Worm (Caenorhabditis elegans) whole organism, young adult: ENCODE results near the gene prx-6.

Source experiments
- B0336.3 ChIP-seq: fragments of 200-800 bp; sonication (Bioruptor generic); IDR thresholded peaks from 2 replicates; pipeline ENCODE4 v1.3.6; 2022; ENCODE audit warnings: missing genetic modification characterization, missing compliant biosample characterization
- C17E4.6 ChIP-seq: fragments of 200-800 bp; sonication (Bioruptor generic); IDR thresholded peaks from 2 replicates; pipeline ENCODE4 v1.3.6; 2022; ENCODE audit warnings: missing genetic modification reagents, missing genetic modification characterization, missing compliant biosample characterization
- D2030.7 ChIP-seq: fragments of 200-800 bp; sonication (Bioruptor generic); IDR thresholded peaks from 2 replicates; pipeline ENCODE4 v1.3.6; 2022; ENCODE audit warnings: missing genetic modification reagents, missing genetic modification characterization, missing compliant biosample characterization
- F10E7.11 ChIP-seq: sonication (generic microtip); optimal IDR thresholded peaks from 2 replicates; lab custom pipeline; 2017; ENCODE audit warnings: mild to moderate bottlenecking, missing genetic modification characterization, moderate library complexity, missing compliant biosample characterization
- F22D6.2 ChIP-seq: sonication (generic microtip); optimal IDR thresholded peaks from 2 replicates; lab custom pipeline; 2016; ENCODE audit warnings: mild to moderate bottlenecking, missing genetic modification characterization, missing compliant biosample characterization
- F55B11.4 ChIP-seq: sonication (generic microtip); optimal IDR thresholded peaks from 2 replicates; lab custom pipeline; 2016; ENCODE audit warnings: missing compliant biosample characterization, missing genetic modification characterization, borderline replicate concordance; ENCODE audit not compliant: insufficient read depth
- K12H6.12 ChIP-seq: fragments of 200-800 bp; sonication (Bioruptor generic); optimal IDR thresholded peaks from 2 replicates; lab custom pipeline; 2018; ENCODE audit warnings: mild to moderate bottlenecking, missing genetic modification characterization, missing compliant biosample characterization
- Y53F4B.3 ChIP-seq: fragments of 200-800 bp; sonication (Bioruptor generic); IDR thresholded peaks from 2 replicates; pipeline ENCODE4 v1.3.6; 2022; ENCODE audit warnings: missing genetic modification reagents, missing genetic modification characterization, missing compliant biosample characterization
- Y56A3A.18 ChIP-seq: fragments of 200-800 bp; sonication (Bioruptor generic); IDR thresholded peaks from 2 replicates; pipeline ENCODE4 v1.3.6; 2022; ENCODE audit warnings: missing genetic modification reagents, missing genetic modification characterization, missing compliant biosample characterization
- Y67H2A.10 ChIP-seq: fragments of 200-800 bp; sonication (Bioruptor generic); conservative IDR thresholded peaks from 2 replicates; pipeline ENCODE4 v1.3.6; 2022; ENCODE audit warnings: missing genetic modification reagents, missing genetic modification characterization, missing compliant biosample characterization
- Y95B8A.8 ChIP-seq: fragments of 200-800 bp; sonication (Bioruptor generic); IDR thresholded peaks from 2 replicates; pipeline ENCODE4 v1.3.6; 2022; ENCODE audit warnings: missing genetic modification reagents, missing genetic modification characterization, missing compliant biosample characterization
- aptf-2 ChIP-seq: fragments of 200-800 bp; sonication (Bioruptor generic); conservative IDR thresholded peaks from 2 replicates; pipeline ENCODE4 v1.3.6; 2022; ENCODE audit warnings: missing genetic modification reagents, missing genetic modification characterization, missing compliant biosample characterization
- attf-6 ChIP-seq: fragments of 200-800 bp; sonication (Bioruptor generic); IDR thresholded peaks from 2 replicates; pipeline ENCODE4 v1.3.6; 2022; ENCODE audit warnings: missing genetic modification reagents, missing genetic modification characterization, missing compliant biosample characterization
- bed-1 ChIP-seq: fragments of 200-800 bp; sonication (Bioruptor generic); IDR thresholded peaks from 2 replicates; pipeline ENCODE4 v1.3.6; 2022; ENCODE audit warnings: missing genetic modification reagents, missing genetic modification characterization, missing compliant biosample characterization
- ceh-27 ChIP-seq: fragments of 200-800 bp; sonication (Bioruptor generic); optimal IDR thresholded peaks from 2 replicates; lab custom pipeline; 2018; ENCODE audit warnings: mild to moderate bottlenecking, missing genetic modification characterization, moderate library complexity, missing compliant biosample characterization
- ceh-79 ChIP-seq: sonication (generic microtip); optimal IDR thresholded peaks from 2 replicates; lab custom pipeline; 2017; ENCODE audit warnings: mild to moderate bottlenecking, missing genetic modification characterization, missing compliant biosample characterization
- dox-1 ChIP-seq: fragments of 200-800 bp; sonication (Bioruptor generic); IDR thresholded peaks from 2 replicates; pipeline ENCODE4 v1.3.6; 2022; ENCODE audit warnings: missing genetic modification reagents, missing genetic modification characterization, missing compliant biosample characterization
- dpl-1 ChIP-seq: fragments of 150-350 bp; optimal IDR thresholded peaks from 2 replicates; lab custom pipeline; 2014; ENCODE audit warnings: missing biosample characterization, missing genetic modification reagents, missing genetic modification characterization
- efl-1 ChIP-seq: fragments of 150-350 bp; optimal IDR thresholded peaks from 2 replicates; lab custom pipeline; 2014; ENCODE audit warnings: missing biosample characterization, missing genetic modification reagents, missing genetic modification characterization
- egrh-3 ChIP-seq: fragments of 200-800 bp; sonication (Bioruptor generic); IDR thresholded peaks from 2 replicates; pipeline ENCODE4 v1.3.6; 2022; ENCODE audit warnings: missing genetic modification reagents, missing genetic modification characterization, missing compliant biosample characterization
- ets-4 ChIP-seq: fragments of 200-800 bp; sonication (Bioruptor generic); optimal IDR thresholded peaks from 2 replicates; lab custom pipeline; 2018; ENCODE audit warnings: mild to moderate bottlenecking, missing genetic modification characterization, missing compliant biosample characterization
- hmg-1.2 ChIP-seq: fragments of 200-800 bp; sonication (Bioruptor generic); IDR thresholded peaks from 2 replicates; pipeline ENCODE4 v1.3.6; 2022; ENCODE audit warnings: missing genetic modification reagents, missing genetic modification characterization, missing compliant biosample characterization
- hmg-20 ChIP-seq: fragments of 200-800 bp; sonication (Bioruptor generic); IDR thresholded peaks from 2 replicates; pipeline ENCODE4 v1.3.6; 2022; ENCODE audit warnings: missing genetic modification reagents, missing genetic modification characterization, missing compliant biosample characterization
- lin-54 ChIP-seq: fragments of 200-800 bp; sonication (Bioruptor generic); optimal IDR thresholded peaks from 2 replicates; lab custom pipeline; 2018; ENCODE audit warnings: mild to moderate bottlenecking, missing genetic modification characterization, missing compliant biosample characterization
- madf-10 ChIP-seq: sonication (generic microtip); optimal IDR thresholded peaks from 2 replicates; lab custom pipeline; 2016; ENCODE audit warnings: mild to moderate bottlenecking, missing genetic modification characterization, missing compliant biosample characterization
- madf-3 ChIP-seq: fragments of 200-800 bp; sonication (Bioruptor generic); IDR thresholded peaks from 2 replicates; pipeline ENCODE4 v1.3.6; 2022; ENCODE audit warnings: missing genetic modification reagents, missing genetic modification characterization, missing compliant biosample characterization
- madf-6 ChIP-seq: fragments of 200-800 bp; sonication (Bioruptor generic); IDR thresholded peaks from 2 replicates; pipeline ENCODE4 v1.3.6; 2022; ENCODE audit warnings: missing genetic modification reagents, missing genetic modification characterization, missing compliant biosample characterization
- madf-8 ChIP-seq: fragments of 200-800 bp; sonication (Bioruptor generic); conservative IDR thresholded peaks from 2 replicates; pipeline ENCODE4 v1.3.6; 2022; ENCODE audit warnings: missing genetic modification reagents, missing genetic modification characterization, missing compliant biosample characterization
- nfyb-1 ChIP-seq: fragments of 200-800 bp; sonication (Bioruptor generic); IDR thresholded peaks from 2 replicates; pipeline ENCODE4 v1.3.6; 2022; ENCODE audit warnings: missing genetic modification reagents, missing genetic modification characterization, missing compliant biosample characterization
- rec-8 ChIP-seq, 2 experiments: sonication (generic microtip); optimal IDR thresholded peaks; 2 replicates each; lab custom pipeline; 2016; ENCODE audit warnings: mild to moderate bottlenecking in 2 of 2, missing genetic modification characterization in 2 of 2, missing genetic modification reagents in 2 of 2, missing genotype in 2 of 2, missing biosample characterization in 1 of 2, missing compliant biosample characterization in 1 of 2, moderate library complexity in 1 of 2
- tlf-1 ChIP-seq: fragments of 200-800 bp; sonication (Bioruptor generic); optimal IDR thresholded peaks from 2 replicates; lab custom pipeline; 2018; ENCODE audit warnings: mild to moderate bottlenecking, missing genetic modification characterization, missing compliant biosample characterization
- xnd-1 ChIP-seq: sonication (generic microtip); optimal IDR thresholded peaks from 2 replicates; lab custom pipeline; 2016; ENCODE audit warnings: missing genotype, missing genetic modification reagents, missing genetic modification characterization, missing compliant biosample characterization
- zfh-2 ChIP-seq: fragments of 200-800 bp; sonication (Bioruptor generic); conservative IDR thresholded peaks from 2 replicates; pipeline ENCODE4 v1.3.6; 2022; ENCODE audit warnings: missing genetic modification reagents, missing genetic modification characterization, missing compliant biosample characterization
- ztf-25 ChIP-seq: fragments of 200-800 bp; sonication (Bioruptor generic); IDR thresholded peaks from 2 replicates; pipeline ENCODE4 v1.3.6; 2022; ENCODE audit warnings: missing genetic modification reagents, missing genetic modification characterization, missing compliant biosample characterization
- ztf-26 ChIP-seq: sonication (generic microtip); optimal IDR thresholded peaks from 2 replicates; lab custom pipeline; 2017; ENCODE audit warnings: missing genetic modification characterization, missing compliant biosample characterization
- ztf-28 ChIP-seq: fragments of 200-800 bp; sonication (Bioruptor generic); IDR thresholded peaks from 2 replicates; pipeline ENCODE4 v1.3.6; 2022; ENCODE audit warnings: missing genetic modification reagents, missing genetic modification characterization, missing compliant biosample characterization
- ztf-3 ChIP-seq: fragments of 200-800 bp; sonication (Bioruptor generic); optimal IDR thresholded peaks from 2 replicates; lab custom pipeline; 2018; ENCODE audit warnings: mild to moderate bottlenecking, missing genetic modification characterization, missing compliant biosample characterization

prx-6 gene

ce11 chrV:4693282-4693588 lies 26.7 kb downstream of the prx-6 start:
- TF ChIP-seq F55B11.4 (tag; lab: Kevin White, UChicago) (no peak), hmg-20 (no peak), D2030.7 (GFP tag; lab: Robert Waterston, UW) (no peak), Y95B8A.8 (GFP tag; lab: Robert Waterston, UW) (no peak), ztf-26 (tag; lab: Kevin White, UChicago) (no peak), C17E4.6 (no peak), nfyb-1 (GFP tag; lab: Robert Waterston, UW) (no peak), ets-4 (GFP tag; lab: Kevin White, UChicago) (no peak), ztf-28 (GFP tag; lab: Robert Waterston, UW) (no peak), ceh-79 (tag; lab: Kevin White, UChicago) (no peak), ceh-27 (no peak), F22D6.2 (no peak), madf-10 (no peak), attf-6 (GFP tag; lab: Robert Waterston, UW) (no peak), dox-1 (no peak), bed-1 (no peak), dpl-1 (GFP tag; lab: Kevin White, UChicago) (no peak), ztf-3 (GFP tag; lab: Kevin White, UChicago) (no peak), F10E7.11 (no peak), K12H6.12 (tag; lab: Kevin White, UChicago) (no peak)
- TF ChIP-seq, all 124 proteins: peak for 0

ce11 chrV:4692382-4693281 lies 27.3 kb downstream of the prx-6 start, which contains the start of gene cpg-8:
Gene cpg-8, minus strand, starts transcription at chrV:4692432.
- peak; percentile 36; the same call in 1 of the 2 replicates for TF ChIP-seq D2030.7 (GFP tag; lab: Robert Waterston, UW)
- TF ChIP-seq hmg-1.2 (GFP tag; lab: Robert Waterston, UW) = 0 out of 2 replicates have a peak, but pooled peaks have one; percentile 6
- TF ChIP-seq B0336.3 = peak; percentile 15; the same call in 1 of the 2 replicates
- TF ChIP-seq Y67H2A.10 (GFP tag; lab: Robert Waterston, UW) = no peak
- TF ChIP-seq madf-8 (GFP tag; lab: Robert Waterston, UW) = peak; percentile 53
- no peak for TF ChIP-seq Y53F4B.3 (GFP tag; lab: Robert Waterston, UW)
- peak; percentile 26 for TF ChIP-seq efl-1
- peak; percentile 52; the same call in 1 of the 2 replicates for TF ChIP-seq aptf-2 (GFP tag; lab: Robert Waterston, UW)
- TF ChIP-seq xnd-1 (tag; lab: Kevin White, UChicago) = peak; percentile 56
- no peak for TF ChIP-seq ztf-25 (GFP tag; lab: Robert Waterston, UW)
- peak; percentile 17 for TF ChIP-seq lin-54 (GFP tag; lab: Kevin White, UChicago)
- TF ChIP-seq madf-3 (GFP tag; lab: Robert Waterston, UW) = no peak
- TF ChIP-seq ztf-28 (GFP tag; lab: Robert Waterston, UW) = 0 out of 2 replicates have a peak, but pooled peaks have one; percentile 61
- peak; percentile 17 for TF ChIP-seq dpl-1 (GFP tag; lab: Kevin White, UChicago)
- peak; percentile 76 for TF ChIP-seq madf-6 (GFP tag; lab: Robert Waterston, UW)

ce11 chrV:4691657-4692056 lies 28.2 kb downstream of the prx-6 start:
- no peak for TF ChIP-seq aptf-2 (GFP tag; lab: Robert Waterston, UW)
- no peak for TF ChIP-seq rec-8 (tag; optimal IDR thresholded peaks at IDR 0.05; lab: Kevin White, UChicago)
- peak; percentile 69; the same call in 1 of the 2 replicates for TF ChIP-seq egrh-3 (GFP tag; lab: Robert Waterston, UW)
- TF ChIP-seq hmg-1.2 (GFP tag; lab: Robert Waterston, UW) = 0 out of 2 replicates have a peak, but pooled peaks have one; percentile 16
- TF ChIP-seq Y56A3A.18 = 0 out of 2 replicates have a peak, but pooled peaks have one; percentile 22
- TF ChIP-seq tlf-1 (GFP tag; lab: Kevin White, UChicago) = no peak
- TF ChIP-seq zfh-2 = 0 out of 2 replicates have a peak, but pooled peaks have one; percentile 31
